Worm (Caenorhabditis elegans) whole organism, midembryonic: Measurements from ENCODE around the gene srh-297.

ENCODE experiments used
- T22C8.4 ChIP-seq: fragments of 200-800 bp; sonication (Bioruptor generic); IDR thresholded peaks from 2 replicates; pipeline ENCODE4 v1.3.6; 2022; ENCODE audit warnings: missing genetic modification characterization, missing compliant biosample characterization
- cog-1 ChIP-seq: sonication (generic microtip); optimal IDR thresholded peaks from 2 replicates; lab custom pipeline; 2016; ENCODE audit warnings: missing genetic modification characterization, missing compliant biosample characterization
- flt-1 ChIP-seq: fragments of 200-800 bp; sonication (Bioruptor generic); IDR thresholded peaks from 2 replicates; pipeline ENCODE4 v1.3.6; 2022; ENCODE audit warnings: missing genetic modification characterization, missing compliant biosample characterization
- klf-2 ChIP-seq: fragments of 200-800 bp; sonication (Bioruptor generic); conservative IDR thresholded peaks from 2 replicates; pipeline ENCODE4 v1.3.6; 2022; ENCODE audit warnings: missing genetic modification reagents, missing genetic modification characterization, missing compliant biosample characterization
- med-1 ChIP-seq: sonication (generic microtip); optimal IDR thresholded peaks from 2 replicates; lab custom pipeline; 2017; ENCODE audit warnings: missing genetic modification characterization, mild to moderate bottlenecking, missing compliant biosample characterization, antibody characterized with exemption, missing genetic modification reagents; ENCODE audit not compliant: insufficient read depth
- ref-1 ChIP-seq: fragments of 200-800 bp; sonication (Bioruptor generic); conservative IDR thresholded peaks from 2 replicates; pipeline ENCODE4 v1.3.6; 2022; ENCODE audit warnings: missing genetic modification reagents, missing genetic modification characterization, missing compliant biosample characterization
- tab-1 ChIP-seq: fragments of 200-800 bp; sonication (Bioruptor generic); IDR thresholded peaks from 2 replicates; pipeline ENCODE4 v1.3.6; 2022; ENCODE audit warnings: missing genetic modification characterization, missing compliant biosample characterization
- ztf-23 ChIP-seq: fragments of 200-800 bp; sonication (Bioruptor generic); IDR thresholded peaks from 2 replicates; pipeline ENCODE4 v1.3.6; 2022; ENCODE audit warnings: missing genetic modification reagents, missing genetic modification characterization, missing compliant biosample characterization
- ztf-29 ChIP-seq: fragments of 200-800 bp; sonication (Bioruptor generic); IDR thresholded peaks from 2 replicates; pipeline ENCODE4 v1.3.6; 2022; ENCODE audit warnings: missing genetic modification reagents, missing genetic modification characterization, missing compliant biosample characterization

The srh-297 gene

DNA sequence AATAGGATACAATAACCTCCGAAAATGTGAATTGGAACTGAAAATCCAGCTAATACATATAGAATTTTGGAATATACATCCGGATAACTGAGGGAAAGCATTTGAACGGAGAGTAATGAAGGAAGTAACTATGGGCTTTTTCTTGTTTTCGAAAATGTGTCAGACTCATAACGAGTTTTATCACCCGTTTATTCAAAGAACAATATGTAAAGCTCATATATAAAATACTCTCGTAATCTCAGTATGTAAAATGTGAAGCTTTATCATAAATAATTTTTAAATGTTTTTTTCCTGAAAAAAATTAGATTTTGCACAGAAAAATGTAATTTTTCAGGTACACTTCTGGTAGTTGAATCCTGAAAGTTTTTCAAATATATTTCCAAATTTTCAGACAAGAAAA lies at the start of gene srh-297:
Gene srh-297 (minus strand): TSS at position 101 of the 400 bp plus-strand sequence.
- TF ChIP-seq cog-1 (tag; lab: Kevin White, UChicago) (no peak), ref-1 (GFP tag; lab: Robert Waterston, UW) (no peak), klf-2 (GFP tag; lab: Robert Waterston, UW) (no peak), T22C8.4 (no peak), tab-1 (GFP tag; lab: Robert Waterston, UW) (no peak), med-1 (no peak), ztf-29 (GFP tag; lab: Robert Waterston, UW) (no peak), flt-1 (GFP tag; lab: Robert Waterston, UW) (no peak), ztf-23 (GFP tag; lab: Robert Waterston, UW) (no peak)

DNA sequence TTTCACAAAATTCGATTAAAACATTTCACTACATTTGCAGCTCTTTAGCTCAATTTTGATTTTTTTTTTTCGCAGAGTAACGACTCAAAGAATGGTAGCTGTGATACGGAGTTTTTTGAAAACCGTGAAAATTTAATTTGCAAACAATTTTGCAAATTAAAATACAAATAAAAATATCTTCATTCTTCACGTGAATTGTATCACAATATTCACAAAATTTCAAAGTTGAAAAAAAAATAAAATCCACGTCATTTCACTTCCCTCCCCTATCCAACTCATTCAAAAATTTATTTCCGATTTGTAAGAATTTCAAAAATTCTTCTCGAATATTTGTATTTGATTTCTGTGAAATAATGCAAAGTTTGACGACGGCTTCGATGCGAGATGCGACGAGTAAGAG lies 48.3 kb upstream of the srh-297 start, which contains the start of gene wht-4:
Gene wht-4 (plus strand): TSS at position 301 of the 400 bp plus-strand sequence.
- TF ChIP-seq ztf-29 (GFP tag; lab: Robert Waterston, UW) = no peak

DNA sequence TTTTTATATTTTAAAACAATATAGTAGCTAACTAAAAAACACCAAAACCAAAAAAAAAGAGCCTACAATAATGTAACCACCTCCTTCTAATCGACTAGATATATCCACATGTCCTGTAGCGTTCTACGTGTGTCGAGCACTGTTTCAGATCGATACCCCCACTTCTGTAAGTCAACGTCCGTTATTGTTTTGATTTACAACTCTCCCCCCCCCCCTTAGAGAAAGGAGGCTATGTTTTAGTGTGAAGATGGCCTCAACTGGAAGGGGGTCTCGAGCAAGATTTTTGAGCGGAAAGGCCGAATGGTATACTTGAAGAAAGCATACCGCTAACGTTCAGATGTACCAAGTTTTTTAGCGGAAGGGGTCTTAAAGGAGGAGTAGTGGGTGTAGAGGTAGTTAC lies 47.4 kb upstream of the srh-297 start, which contains the start of gene F02E11.4:
Gene F02E11.4 (minus strand): TSS at position 101 of the 400 bp plus-strand sequence.
- TF ChIP-seq tab-1 (GFP tag; lab: Robert Waterston, UW) (no peak), med-1 (no peak), ztf-29 (GFP tag; lab: Robert Waterston, UW) (no peak), klf-2 (GFP tag; lab: Robert Waterston, UW) (no peak), ztf-23 (GFP tag; lab: Robert Waterston, UW) (no peak), flt-1 (GFP tag; lab: Robert Waterston, UW) (no peak), T22C8.4 (no peak), ref-1 (GFP tag; lab: Robert Waterston, UW) (no peak), cog-1 (tag; lab: Kevin White, UChicago) (no peak)

DNA sequence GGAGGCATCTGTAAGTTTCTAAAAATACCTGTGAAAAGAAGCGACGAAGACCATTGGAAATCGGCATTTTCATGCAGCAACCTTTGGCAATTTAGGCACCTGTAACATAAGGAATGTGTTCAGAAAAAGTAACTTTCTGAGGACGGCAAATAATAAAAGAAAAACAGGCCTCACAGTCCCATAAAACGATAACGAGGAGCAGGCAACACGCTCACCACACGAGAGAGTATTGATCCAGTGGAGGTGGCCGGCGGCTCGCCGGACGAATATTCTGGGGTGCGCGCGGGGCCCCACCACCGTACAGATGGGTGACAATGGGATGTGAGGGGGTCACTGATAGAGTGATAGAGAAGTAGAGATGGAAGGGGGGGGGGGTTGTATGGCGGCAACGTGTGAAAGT lies 44.6 kb upstream of the srh-297 start, which contains the start of gene F02E11.3:
Gene F02E11.3 (minus strand): TSS at position 101 of the 400 bp plus-strand sequence.
- TF ChIP-seq T22C8.4 (no peak), cog-1 (tag; lab: Kevin White, UChicago) (no peak)

DNA sequence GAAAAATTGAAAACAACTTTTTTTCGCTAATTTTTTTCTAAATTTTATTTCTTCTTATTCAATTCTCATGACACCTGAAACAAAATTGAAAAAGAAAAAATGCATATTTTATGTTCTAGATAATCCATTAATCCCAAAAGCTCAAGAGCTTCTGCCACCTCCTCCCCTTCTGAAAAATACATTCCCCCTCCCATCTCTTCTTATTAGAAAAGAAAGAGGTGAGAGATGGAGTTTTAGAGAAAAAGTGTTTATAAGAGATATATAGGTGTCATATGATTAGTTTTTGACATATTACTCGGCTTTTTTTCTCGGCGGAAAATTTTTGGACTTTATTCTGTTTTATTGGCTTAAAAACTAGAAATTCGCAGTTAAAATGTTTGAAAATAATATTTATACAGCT lies 40.3 kb upstream of the srh-297 start:
- TF ChIP-seq flt-1 (GFP tag; lab: Robert Waterston, UW) = no peak
- no peak for TF ChIP-seq ztf-29 (GFP tag; lab: Robert Waterston, UW)
- no peak for TF ChIP-seq cog-1 (tag; lab: Kevin White, UChicago)
- TF ChIP-seq klf-2 (GFP tag; lab: Robert Waterston, UW) = no peak
- no peak for TF ChIP-seq T22C8.4
- TF ChIP-seq ztf-23 (GFP tag; lab: Robert Waterston, UW) = no peak
- no peak for TF ChIP-seq med-1

DNA sequence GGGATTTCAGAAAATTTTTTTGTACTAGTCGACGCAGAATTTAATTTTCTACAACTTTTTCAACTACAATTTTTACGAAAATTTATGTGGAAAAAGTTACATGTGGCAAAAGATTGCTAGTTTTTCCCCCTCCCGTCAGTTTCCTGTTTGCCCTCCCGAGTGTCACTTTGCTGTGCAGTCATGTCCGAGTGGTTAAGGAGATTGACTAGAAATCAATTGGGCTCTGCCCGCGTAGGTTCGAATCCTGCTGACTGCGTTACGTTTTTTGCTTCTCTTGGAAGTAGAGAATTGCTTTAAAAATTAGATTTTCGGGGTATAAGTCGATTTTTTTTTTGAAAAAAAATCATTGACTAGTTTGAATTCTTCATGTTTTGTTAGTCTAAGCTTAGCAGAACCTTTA lies 37.5 kb upstream of the srh-297 start:
- TF ChIP-seq ztf-23 (GFP tag; lab: Robert Waterston, UW) (no peak), klf-2 (GFP tag; lab: Robert Waterston, UW) (0 out of 2 replicates have a peak, but pooled peaks have one; percentile 6), med-1 (no peak), T22C8.4 (peak; percentile 41), ref-1 (GFP tag; lab: Robert Waterston, UW) (0 out of 2 replicates have a peak, but pooled peaks have one; percentile 34), tab-1 (GFP tag; lab: Robert Waterston, UW) (peak; percentile 68), ztf-29 (GFP tag; lab: Robert Waterston, UW) (no peak), flt-1 (GFP tag; lab: Robert Waterston, UW) (peak; percentile 69)

DNA sequence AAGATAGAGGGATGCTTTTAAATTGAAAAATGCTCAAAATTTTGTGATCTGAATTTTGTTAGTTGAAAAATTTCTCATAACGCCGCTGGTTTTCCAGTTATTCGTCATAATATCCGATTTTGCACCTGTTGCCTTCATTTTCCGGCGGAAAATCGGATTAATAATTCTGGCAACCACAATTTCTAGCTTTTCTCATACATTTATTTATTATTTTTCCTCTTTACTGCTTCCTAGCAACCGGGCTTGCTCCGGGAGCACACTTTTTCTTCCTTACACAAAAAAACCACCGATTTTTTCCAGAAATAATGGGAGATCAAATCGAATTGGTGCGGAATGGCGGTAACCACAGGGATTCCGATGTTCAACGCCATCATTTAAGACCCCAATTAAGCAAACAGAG lies 37.0 kb upstream of the srh-297 start, which contains the start of gene F02E11.7:
Gene F02E11.7 (plus strand): TSS at position 301 of the 400 bp plus-strand sequence.
- TF ChIP-seq cog-1 (tag; lab: Kevin White, UChicago) (no peak), klf-2 (GFP tag; lab: Robert Waterston, UW) (no peak), T22C8.4 (no peak), ztf-29 (GFP tag; lab: Robert Waterston, UW) (no peak), tab-1 (GFP tag; lab: Robert Waterston, UW) (no peak), ztf-23 (GFP tag; lab: Robert Waterston, UW) (no peak), med-1 (no peak), ref-1 (GFP tag; lab: Robert Waterston, UW) (no peak), flt-1 (GFP tag; lab: Robert Waterston, UW) (no peak)

DNA sequence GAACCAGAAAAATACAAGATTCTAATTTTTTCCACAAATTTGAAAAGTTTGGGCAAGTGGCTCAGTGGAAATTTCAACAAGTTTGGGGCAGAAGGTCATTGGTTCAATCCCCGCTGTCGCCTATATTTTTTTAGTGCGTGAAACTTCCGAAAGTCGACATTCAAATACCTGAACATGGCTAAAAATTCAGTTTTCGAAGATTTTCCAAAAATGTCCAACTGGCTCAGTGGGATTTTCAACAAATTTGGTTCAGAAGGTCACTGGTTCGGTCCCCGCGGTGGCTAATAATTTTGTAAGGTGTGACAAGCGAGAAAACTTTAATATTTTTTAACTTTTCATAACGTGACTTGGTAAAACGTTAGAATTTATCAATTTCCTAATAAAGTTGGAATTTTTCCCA lies 34.4 kb upstream of the srh-297 start:
- TF ChIP-seq cog-1 (tag; lab: Kevin White, UChicago) = no peak
- TF ChIP-seq ref-1 (GFP tag; lab: Robert Waterston, UW) = no peak
- no peak for TF ChIP-seq ztf-23 (GFP tag; lab: Robert Waterston, UW)
- no peak for TF ChIP-seq flt-1 (GFP tag; lab: Robert Waterston, UW)

DNA sequence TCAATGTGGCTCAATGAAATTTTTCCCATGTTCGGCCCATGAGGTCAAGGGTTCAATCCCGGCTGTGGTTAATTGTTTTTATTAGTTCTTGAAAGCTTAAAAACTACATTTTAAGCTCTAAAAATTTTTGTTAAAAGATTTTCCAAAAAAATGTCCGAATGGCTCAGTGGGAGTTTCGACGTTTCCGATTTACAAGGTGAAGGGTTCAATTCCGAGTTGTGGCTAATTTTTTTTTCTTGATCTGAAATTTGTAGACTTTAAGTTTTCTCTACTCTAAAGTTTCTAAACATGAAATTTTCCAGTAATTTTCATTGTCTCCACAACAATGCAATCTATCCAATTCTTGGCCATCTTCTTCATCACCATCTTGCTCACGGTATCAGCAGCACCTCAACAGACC lies 32.2 kb upstream of the srh-297 start, which contains the start of gene F02E11.2:
Gene F02E11.2 (plus strand): TSS at position 301 of the 400 bp plus-strand sequence.
- TF ChIP-seq klf-2 (GFP tag; lab: Robert Waterston, UW) = no peak
- TF ChIP-seq med-1 = no peak
- TF ChIP-seq tab-1 (GFP tag; lab: Robert Waterston, UW) = no peak
- TF ChIP-seq flt-1 (GFP tag; lab: Robert Waterston, UW) = no peak
- TF ChIP-seq ref-1 (GFP tag; lab: Robert Waterston, UW) = no peak
- no peak for TF ChIP-seq ztf-23 (GFP tag; lab: Robert Waterston, UW)
- TF ChIP-seq T22C8.4 = no peak
- TF ChIP-seq cog-1 (tag; lab: Kevin White, UChicago) = no peak
- TF ChIP-seq ztf-29 (GFP tag; lab: Robert Waterston, UW) = no peak

DNA sequence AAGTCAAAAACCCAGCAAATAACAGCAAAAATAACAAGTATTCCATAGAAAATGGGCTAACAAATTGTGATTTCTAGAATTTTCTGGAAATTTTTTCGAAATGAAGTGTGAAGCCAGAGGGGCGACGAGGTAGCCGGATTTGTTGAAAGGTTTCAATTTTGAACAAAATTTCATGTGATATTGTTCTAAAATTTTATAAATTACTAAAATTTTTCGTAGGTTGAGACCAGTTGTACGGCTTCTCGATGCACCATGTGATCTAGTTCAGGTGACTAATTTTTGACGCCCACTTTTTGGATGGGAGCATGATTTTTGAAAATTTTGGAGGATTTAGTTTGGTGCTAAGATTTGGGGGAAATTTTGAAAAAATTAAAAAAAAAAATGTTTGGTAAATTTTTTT lies 28.9 kb upstream of the srh-297 start, which contains the start of gene gcy-19:
Gene gcy-19 (minus strand): TSS at position 101 of the 400 bp plus-strand sequence.
- TF ChIP-seq flt-1 (GFP tag; lab: Robert Waterston, UW) = no peak
- TF ChIP-seq ref-1 (GFP tag; lab: Robert Waterston, UW) = no peak
- no peak for TF ChIP-seq T22C8.4
- TF ChIP-seq ztf-29 (GFP tag; lab: Robert Waterston, UW) = no peak
- no peak for TF ChIP-seq med-1
- no peak for TF ChIP-seq ztf-23 (GFP tag; lab: Robert Waterston, UW)
- no peak for TF ChIP-seq cog-1 (tag; lab: Kevin White, UChicago)
- TF ChIP-seq tab-1 (GFP tag; lab: Robert Waterston, UW) = no peak
